Worm (Caenorhabditis elegans) whole organism, midembryonic: ENCODE data around the gene hpa-1.

ENCODE experiments used
- T22C8.4 ChIP-seq: fragments of 200-800 bp; sonication (Bioruptor generic); IDR thresholded peaks from 2 replicates; pipeline ENCODE4 v1.3.6; 2022; ENCODE audit warnings: missing genetic modification characterization, missing compliant biosample characterization
- cog-1 ChIP-seq: sonication (generic microtip); optimal IDR thresholded peaks from 2 replicates; lab custom pipeline; 2016; ENCODE audit warnings: missing genetic modification characterization, missing compliant biosample characterization
- flt-1 ChIP-seq: fragments of 200-800 bp; sonication (Bioruptor generic); IDR thresholded peaks from 2 replicates; pipeline ENCODE4 v1.3.6; 2022; ENCODE audit warnings: missing genetic modification characterization, missing compliant biosample characterization
- klf-2 ChIP-seq: fragments of 200-800 bp; sonication (Bioruptor generic); conservative IDR thresholded peaks from 2 replicates; pipeline ENCODE4 v1.3.6; 2022; ENCODE audit warnings: missing genetic modification reagents, missing genetic modification characterization, missing compliant biosample characterization
- med-1 ChIP-seq: sonication (generic microtip); optimal IDR thresholded peaks from 2 replicates; lab custom pipeline; 2017; ENCODE audit warnings: missing genetic modification characterization, mild to moderate bottlenecking, missing compliant biosample characterization, antibody characterized with exemption, missing genetic modification reagents; ENCODE audit not compliant: insufficient read depth
- ref-1 ChIP-seq: fragments of 200-800 bp; sonication (Bioruptor generic); conservative IDR thresholded peaks from 2 replicates; pipeline ENCODE4 v1.3.6; 2022; ENCODE audit warnings: missing genetic modification reagents, missing genetic modification characterization, missing compliant biosample characterization
- ztf-23 ChIP-seq: fragments of 200-800 bp; sonication (Bioruptor generic); IDR thresholded peaks from 2 replicates; pipeline ENCODE4 v1.3.6; 2022; ENCODE audit warnings: missing genetic modification reagents, missing genetic modification characterization, missing compliant biosample characterization
- ztf-29 ChIP-seq: fragments of 200-800 bp; sonication (Bioruptor generic); IDR thresholded peaks from 2 replicates; pipeline ENCODE4 v1.3.6; 2022; ENCODE audit warnings: missing genetic modification reagents, missing genetic modification characterization, missing compliant biosample characterization

DNA sequence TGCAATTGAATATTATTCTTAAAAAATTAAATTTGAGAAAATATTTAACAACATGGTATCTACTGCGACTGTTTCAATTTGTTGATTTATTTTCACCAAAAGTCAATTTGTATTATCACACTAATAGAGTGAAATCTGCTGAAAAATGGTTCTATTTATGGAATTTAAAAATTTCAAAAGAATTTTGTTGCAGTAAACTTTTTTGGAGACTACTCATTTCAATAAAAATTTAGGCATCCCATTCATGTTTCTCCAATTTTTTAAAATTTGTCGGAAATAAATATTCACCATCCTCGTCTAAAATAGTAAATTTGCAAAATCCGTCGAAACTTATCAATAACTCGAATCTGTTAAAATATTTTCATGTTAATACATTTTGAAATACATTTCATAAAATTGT, 46.9 kb downstream of the hpa-1 start:
- TF ChIP-seq cog-1 (tag; lab: Kevin White, UChicago): no peak
- TF ChIP-seq ztf-23: no peak
- no peak for TF ChIP-seq ref-1
- no peak for TF ChIP-seq T22C8.4 (GFP tag; lab: Robert Waterston, UW)
- TF ChIP-seq ztf-29: no peak
- no peak for TF ChIP-seq med-1 (GFP tag; lab: Kevin White, UChicago)
- TF ChIP-seq flt-1 (GFP tag; lab: Robert Waterston, UW): no peak
- no peak for TF ChIP-seq klf-2 (GFP tag; lab: Robert Waterston, UW)
